Fruit fly (Drosophila melanogaster) whole organism, embryonic: ENCODE measurements around the gene Trim9.

ENCODE experiments used
- CG11723 ChIP-seq: fragments of 200-800 bp; sonication (Bioruptor generic); optimal IDR thresholded peaks from 2 replicates; lab custom pipeline; 2017; ENCODE audit warnings: missing biosample characterization, mild to moderate bottlenecking, missing genetic modification characterization
- CG14014 ChIP-seq: fragments of 200-800 bp; sonication (Bioruptor generic); IDR thresholded peaks from 2 replicates; pipeline ENCODE4 v1.3.6; 2022; ENCODE audit warnings: missing biosample characterization, missing genetic modification characterization
- CG16779 ChIP-seq: fragments of 200-800 bp; sonication (Bioruptor generic); IDR thresholded peaks from 2 replicates; pipeline ENCODE4 v1.3.6; 2022; ENCODE audit warnings: missing biosample characterization, missing genetic modification characterization
- rib ChIP-seq: fragments of 200-800 bp; sonication (Bioruptor generic); IDR thresholded peaks from 2 replicates; pipeline ENCODE4 v1.3.6; 2022; ENCODE audit warnings: missing biosample characterization, missing genetic modification characterization

DNA sequence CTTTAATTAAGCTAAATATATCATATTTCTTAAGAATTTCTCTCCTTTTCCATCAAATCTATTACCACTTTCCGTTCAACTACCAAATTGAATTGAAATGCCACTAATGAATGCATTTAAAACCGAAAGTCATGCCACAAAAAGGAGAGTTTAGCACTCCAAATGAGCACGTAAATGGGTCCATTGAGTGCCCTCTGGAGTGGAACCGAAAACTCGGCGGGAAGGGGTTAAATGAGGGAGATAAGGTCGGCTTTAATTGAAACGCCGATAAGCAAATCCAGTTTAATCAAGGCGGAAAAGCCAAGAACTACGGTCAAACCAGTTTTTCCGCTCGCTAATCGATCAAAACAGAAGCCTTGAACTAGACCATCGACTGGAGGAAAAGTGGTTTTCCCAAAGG, 39.3 kb upstream of the Trim9 start:
- TF ChIP-seq CG16779 (GFP tag; lab: Robert Waterston, UW) = no peak
- no peak for TF ChIP-seq rib (GFP tag; lab: Robert Waterston, UW)
- no peak for TF ChIP-seq CG14014 (GFP tag; lab: Robert Waterston, UW)
- no peak for TF ChIP-seq CG11723 (GFP tag; lab: Kevin White, UChicago)
